Worm (Caenorhabditis elegans): ENCODE data around the gene rig-4.

ce11 chrIV:8052694-8053093 lies 48.8 kb upstream of the rig-4 start:
- TF ChIP-seq lir-1 (GFP tag; conservative IDR thresholded peaks at IDR 0.05): no peak
- TF ChIP-seq lin-40 (tag; optimal IDR thresholded peaks at IDR 0.05): no peak
